Worm (Caenorhabditis elegans) whole organism, young adult: ENCODE data around the gene hmit-1.2.

ENCODE experiments used
- B0019.2 ChIP-seq: fragments of 200-800 bp; sonication (Bioruptor generic); conservative IDR thresholded peaks from 2 replicates; pipeline ENCODE4 v1.3.6; 2022; ENCODE audit warnings: missing genetic modification reagents, missing genetic modification characterization, missing compliant biosample characterization
- C17E4.6 ChIP-seq: fragments of 200-800 bp; sonication (Bioruptor generic); IDR thresholded peaks from 2 replicates; pipeline ENCODE4 v1.3.6; 2022; ENCODE audit warnings: missing genetic modification reagents, missing genetic modification characterization, missing compliant biosample characterization
- D2030.7 ChIP-seq: fragments of 200-800 bp; sonication (Bioruptor generic); IDR thresholded peaks from 2 replicates; pipeline ENCODE4 v1.3.6; 2022; ENCODE audit warnings: missing genetic modification reagents, missing genetic modification characterization, missing compliant biosample characterization
- F37B4.10 ChIP-seq: fragments of 200-800 bp; sonication (Bioruptor generic); IDR thresholded peaks from 2 replicates; pipeline ENCODE4 v1.3.6; 2022; ENCODE audit warnings: missing genetic modification characterization, missing compliant biosample characterization
- F57A8.1 ChIP-seq: fragments of 200-800 bp; sonication (Bioruptor generic); optimal IDR thresholded peaks from 2 replicates; lab custom pipeline; 2018; ENCODE audit warnings: mild to moderate bottlenecking, missing genetic modification characterization, moderate library complexity, missing compliant biosample characterization
- T26A5.8 ChIP-seq: sonication (generic microtip); optimal IDR thresholded peaks from 2 replicates; lab custom pipeline; 2016; ENCODE audit warnings: missing genetic modification characterization, missing compliant biosample characterization
- ZK185.1 ChIP-seq: sonication (generic microtip); optimal IDR thresholded peaks from 2 replicates; lab custom pipeline; 2016; ENCODE audit warnings: mild to moderate bottlenecking, missing genetic modification characterization, missing compliant biosample characterization; ENCODE audit not compliant: poor library complexity, severe bottlenecking
- akir-1 ChIP-seq: fragments of 200-800 bp; sonication (Bioruptor generic); optimal IDR thresholded peaks from 2 replicates; lab custom pipeline; 2018; ENCODE audit warnings: mild to moderate bottlenecking, missing genetic modification characterization, moderate library complexity, missing compliant biosample characterization
- aptf-2 ChIP-seq: fragments of 200-800 bp; sonication (Bioruptor generic); conservative IDR thresholded peaks from 2 replicates; pipeline ENCODE4 v1.3.6; 2022; ENCODE audit warnings: missing genetic modification reagents, missing genetic modification characterization, missing compliant biosample characterization
- aptf-3 ChIP-seq: fragments of 200-800 bp; sonication (Bioruptor generic); IDR thresholded peaks from 2 replicates; pipeline ENCODE4 v1.3.6; 2022; ENCODE audit warnings: missing genetic modification characterization, missing compliant biosample characterization
- attf-6 ChIP-seq: fragments of 200-800 bp; sonication (Bioruptor generic); IDR thresholded peaks from 2 replicates; pipeline ENCODE4 v1.3.6; 2022; ENCODE audit warnings: missing genetic modification reagents, missing genetic modification characterization, missing compliant biosample characterization
- bed-1 ChIP-seq: fragments of 200-800 bp; sonication (Bioruptor generic); IDR thresholded peaks from 2 replicates; pipeline ENCODE4 v1.3.6; 2022; ENCODE audit warnings: missing genetic modification reagents, missing genetic modification characterization, missing compliant biosample characterization
- ceh-40 ChIP-seq: fragments of 200-800 bp; sonication (Bioruptor generic); IDR thresholded peaks from 2 replicates; pipeline ENCODE4 v1.3.6; 2022; ENCODE audit warnings: missing genetic modification characterization, missing compliant biosample characterization
- ceh-91 ChIP-seq: fragments of 200-800 bp; sonication (Bioruptor generic); IDR thresholded peaks from 2 replicates; pipeline ENCODE4 v1.3.6; 2022; ENCODE audit warnings: missing genetic modification reagents, missing genetic modification characterization, missing compliant biosample characterization
- dox-1 ChIP-seq: fragments of 200-800 bp; sonication (Bioruptor generic); IDR thresholded peaks from 2 replicates; pipeline ENCODE4 v1.3.6; 2022; ENCODE audit warnings: missing genetic modification reagents, missing genetic modification characterization, missing compliant biosample characterization
- dpl-1 ChIP-seq: fragments of 150-350 bp; optimal IDR thresholded peaks from 2 replicates; lab custom pipeline; 2014; ENCODE audit warnings: missing biosample characterization, missing genetic modification reagents, missing genetic modification characterization
- ekl-4 ChIP-seq: fragments of 200-800 bp; sonication (Bioruptor generic); IDR thresholded peaks from 2 replicates; pipeline ENCODE4 v1.3.6; 2022; ENCODE audit warnings: missing genetic modification reagents, missing genetic modification characterization, missing compliant biosample characterization
- ets-4 ChIP-seq: fragments of 200-800 bp; sonication (Bioruptor generic); optimal IDR thresholded peaks from 2 replicates; lab custom pipeline; 2018; ENCODE audit warnings: mild to moderate bottlenecking, missing genetic modification characterization, missing compliant biosample characterization
- fkh-3 ChIP-seq: sonication (generic microtip); optimal IDR thresholded peaks from 2 replicates; lab custom pipeline; 2016; ENCODE audit warnings: mild to moderate bottlenecking, missing genetic modification characterization, missing compliant biosample characterization
- hlh-26 ChIP-seq: fragments of 200-800 bp; sonication (Bioruptor generic); conservative IDR thresholded peaks from 2 replicates; pipeline ENCODE4 v1.3.6; 2022; ENCODE audit warnings: missing genetic modification reagents, missing genetic modification characterization, missing compliant biosample characterization
- let-607 ChIP-seq, 2 experiments: fragments of 200-800 bp in 1 of 2; sonication (Bioruptor generic) in 1 of 2; sonication (generic microtip) in 1 of 2; optimal IDR thresholded peaks; 2 replicates each; lab custom pipeline; 2016 to 2018; ENCODE audit warnings: mild to moderate bottlenecking in 2 of 2, missing compliant biosample characterization in 2 of 2, missing genetic modification characterization in 2 of 2, moderate library complexity in 2 of 2, missing genotype in 1 of 2
- lin-26 ChIP-seq: fragments of 200-800 bp; sonication (Bioruptor generic); IDR thresholded peaks from 2 replicates; pipeline ENCODE4 v1.3.6; 2022; ENCODE audit warnings: missing genetic modification reagents, missing genetic modification characterization, missing compliant biosample characterization
- lin-35 ChIP-seq, 3 experiments: fragments of 150-350 bp in 2 of 3; sonication (generic microtip) in 1 of 3; optimal IDR thresholded peaks; 2 replicates each; lab custom pipeline; 2014 to 2018; ENCODE audit warnings: missing biosample characterization in 3 of 3, missing genetic modification characterization in 3 of 3, missing genetic modification reagents in 3 of 3
- lin-40 ChIP-seq: sonication (generic microtip); optimal IDR thresholded peaks from 2 replicates; lab custom pipeline; 2016; ENCODE audit warnings: missing genetic modification characterization, mild to moderate bottlenecking, missing compliant biosample characterization, missing genotype, missing genetic modification reagents
- madf-3 ChIP-seq: fragments of 200-800 bp; sonication (Bioruptor generic); IDR thresholded peaks from 2 replicates; pipeline ENCODE4 v1.3.6; 2022; ENCODE audit warnings: missing genetic modification reagents, missing genetic modification characterization, missing compliant biosample characterization
- madf-6 ChIP-seq: fragments of 200-800 bp; sonication (Bioruptor generic); IDR thresholded peaks from 2 replicates; pipeline ENCODE4 v1.3.6; 2022; ENCODE audit warnings: missing genetic modification reagents, missing genetic modification characterization, missing compliant biosample characterization
- madf-8 ChIP-seq: fragments of 200-800 bp; sonication (Bioruptor generic); conservative IDR thresholded peaks from 2 replicates; pipeline ENCODE4 v1.3.6; 2022; ENCODE audit warnings: missing genetic modification reagents, missing genetic modification characterization, missing compliant biosample characterization
- nfya-1 ChIP-seq: sonication (generic microtip); optimal IDR thresholded peaks from 2 replicates; lab custom pipeline; 2017; ENCODE audit warnings: antibody characterized with exemption, missing compliant biosample characterization, missing genetic modification characterization, borderline replicate concordance; ENCODE audit not compliant: insufficient read depth
- nfyb-1 ChIP-seq: fragments of 200-800 bp; sonication (Bioruptor generic); IDR thresholded peaks from 2 replicates; pipeline ENCODE4 v1.3.6; 2022; ENCODE audit warnings: missing genetic modification reagents, missing genetic modification characterization, missing compliant biosample characterization
- nhr-120 ChIP-seq: fragments of 200-800 bp; sonication (Bioruptor generic); IDR thresholded peaks from 2 replicates; pipeline ENCODE4 v1.3.6; 2022; ENCODE audit warnings: missing genetic modification characterization, missing compliant biosample characterization
- nhr-27 ChIP-seq: fragments of 200-800 bp; sonication (Bioruptor generic); optimal IDR thresholded peaks from 2 replicates; lab custom pipeline; 2018; ENCODE audit warnings: mild to moderate bottlenecking, missing genetic modification characterization, moderate library complexity, missing compliant biosample characterization
- nhr-90 ChIP-seq: sonication (generic microtip); optimal IDR thresholded peaks from 2 replicates; lab custom pipeline; 2016; ENCODE audit warnings: missing genotype, mild to moderate bottlenecking, missing genetic modification characterization, missing compliant biosample characterization
- rcor-1 ChIP-seq: fragments of 200-800 bp; sonication (Bioruptor generic); IDR thresholded peaks from 2 replicates; pipeline ENCODE4 v1.3.6; 2022; ENCODE audit warnings: missing genetic modification reagents, missing genetic modification characterization, missing compliant biosample characterization
- rec-8 ChIP-seq, 2 experiments: sonication (generic microtip); optimal IDR thresholded peaks; 2 replicates each; lab custom pipeline; 2016; ENCODE audit warnings: mild to moderate bottlenecking in 2 of 2, missing genetic modification characterization in 2 of 2, missing genetic modification reagents in 2 of 2, missing genotype in 2 of 2, missing biosample characterization in 1 of 2, missing compliant biosample characterization in 1 of 2, moderate library complexity in 1 of 2
- snpc-4 ChIP-seq, 5 experiments: fragments of 150-350 bp in 1 of 5; sonication (generic microtip) in 4 of 5; optimal IDR thresholded peaks; 2 replicates each; lab custom pipeline; 2014 to 2018; ENCODE audit warnings: missing genetic modification characterization in 5 of 5, missing biosample characterization in 3 of 5, antibody characterized with exemption in 2 of 5, mild to moderate bottlenecking in 2 of 5, missing compliant biosample characterization in 2 of 5, missing genotype in 2 of 5, moderate library complexity in 2 of 5, missing genetic modification reagents in 1 of 5
- somi-1 ChIP-seq: fragments of 200-800 bp; sonication (Bioruptor generic); optimal IDR thresholded peaks from 2 replicates; lab custom pipeline; 2018; ENCODE audit warnings: mild to moderate bottlenecking, missing genetic modification characterization, missing compliant biosample characterization
- tbp1 ChIP-seq: fragments of 200-800 bp; sonication (Bioruptor generic); optimal IDR thresholded peaks from 2 replicates; lab custom pipeline; 2018; ENCODE audit warnings: mild to moderate bottlenecking, missing genetic modification characterization, missing compliant biosample characterization
- unc-130 ChIP-seq: sonication (generic microtip); optimal IDR thresholded peaks from 2 replicates; lab custom pipeline; 2016; ENCODE audit warnings: missing genetic modification reagents, missing genetic modification characterization, missing compliant biosample characterization
- ztf-18 ChIP-seq: sonication (generic microtip); optimal IDR thresholded peaks from 2 replicates; lab custom pipeline; 2016; ENCODE audit warnings: missing genotype, mild to moderate bottlenecking, missing genetic modification characterization, missing compliant biosample characterization
- ztf-22 ChIP-seq: fragments of 200-800 bp; sonication (Bioruptor generic); optimal IDR thresholded peaks from 2 replicates; lab custom pipeline; 2018; ENCODE audit warnings: mild to moderate bottlenecking, missing genetic modification characterization, moderate library complexity, missing compliant biosample characterization
- ztf-28 ChIP-seq: fragments of 200-800 bp; sonication (Bioruptor generic); IDR thresholded peaks from 2 replicates; pipeline ENCODE4 v1.3.6; 2022; ENCODE audit warnings: missing genetic modification reagents, missing genetic modification characterization, missing compliant biosample characterization
- ztf-3 ChIP-seq: fragments of 200-800 bp; sonication (Bioruptor generic); optimal IDR thresholded peaks from 2 replicates; lab custom pipeline; 2018; ENCODE audit warnings: mild to moderate bottlenecking, missing genetic modification characterization, missing compliant biosample characterization

hmit-1.2 gene

ce11 chrV:18566352-18566751 is 41.8 kb downstream of the hmit-1.2 start:
- TF ChIP-seq F37B4.10 (GFP tag; lab: Robert Waterston, UW) (0 out of 2 replicates have a peak, but pooled peaks have one; percentile 47), D2030.7 (GFP tag; lab: Robert Waterston, UW) (peak; percentile 32; the same call in 1 of the 2 replicates), dox-1 (peak; percentile 75)

ce11 chrV:18569445-18569844 is 44.9 kb downstream of the hmit-1.2 start:
- TF ChIP-seq lin-40 (tag; lab: Kevin White, UChicago) (peak; percentile 32), ets-4 (GFP tag; lab: Kevin White, UChicago) (no peak)

ce11 chrV:18571533-18571932 is 47.0 kb downstream of the hmit-1.2 start, which contains the start of gene Y51A2D.21:
Gene Y51A2D.21, plus strand, starts transcription at chrV:18571833.
- no peak for TF ChIP-seq C17E4.6 (GFP tag; lab: Robert Waterston, UW)
- no peak for TF ChIP-seq ceh-91 (GFP tag; lab: Robert Waterston, UW)
- no peak for TF ChIP-seq bed-1 (GFP tag; lab: Robert Waterston, UW)

DNA sequence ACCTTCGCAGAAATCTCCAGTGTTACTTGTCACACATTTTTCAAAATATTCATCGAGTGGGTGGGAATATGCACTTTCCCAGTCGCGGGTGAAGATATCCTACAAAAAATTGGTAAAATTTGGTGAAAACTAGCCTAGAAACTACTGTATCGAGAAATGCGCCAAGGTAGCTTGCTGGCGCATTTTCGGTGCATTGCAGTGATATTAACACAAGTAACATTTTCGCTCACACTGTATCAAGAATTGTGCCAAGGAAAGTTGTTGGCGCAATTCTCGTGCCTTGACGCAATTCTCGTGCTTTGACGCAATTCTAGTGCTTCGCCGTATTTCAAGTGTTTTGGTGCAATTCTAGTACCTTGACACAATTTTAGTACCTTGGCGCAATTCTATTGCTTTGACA is 48.6 kb downstream of the hmit-1.2 start:
- TF ChIP-seq somi-1 (GFP tag; lab: Kevin White, UChicago) (no peak), tbp1 (GFP tag; lab: Kevin White, UChicago) (no peak), madf-6 (GFP tag; lab: Robert Waterston, UW) (no peak), nhr-27 (tag; lab: Kevin White, UChicago) (no peak), T26A5.8 (no peak), madf-3 (GFP tag; lab: Robert Waterston, UW) (no peak), rec-8 (tag; optimal IDR thresholded peaks at IDR 0.05; lab: Kevin White, UChicago) (no peak), F57A8.1 (GFP tag; lab: Kevin White, UChicago) (no peak), bed-1 (GFP tag; lab: Robert Waterston, UW) (no peak), let-607 (tag; optimal IDR thresholded peaks at IDR 0.05; lab: Kevin White, UChicago) (no peak), attf-6 (no peak), lin-35 (GFP tag; optimal IDR thresholded peaks at IDR 0.05; lab: Kevin White, UChicago) (peak in 1 of 3 experiments; percentile 13), ekl-4 (GFP tag; lab: Robert Waterston, UW) (no peak), rcor-1 (GFP tag; lab: Robert Waterston, UW) (no peak), lin-26 (GFP tag; lab: Robert Waterston, UW) (0 out of 2 replicates have a peak, but pooled peaks have one; percentile 58), ceh-40 (GFP tag; lab: Robert Waterston, UW) (no peak), B0019.2 (GFP tag; lab: Robert Waterston, UW) (no peak), nhr-120 (GFP tag; lab: Robert Waterston, UW) (no peak), akir-1 (no peak), snpc-4 (GFP tag; optimal IDR thresholded peaks at IDR 0.05; lab: Kevin White, UChicago) (no peak), snpc-4 (tag; optimal IDR thresholded peaks at IDR 0.05; lab: Kevin White, UChicago) (peak in 1 of 4 experiments; percentile 17), nfya-1 (tag; lab: Kevin White, UChicago) (no peak), nhr-90 (no peak), aptf-3 (no peak), madf-8 (GFP tag; lab: Robert Waterston, UW) (no peak), ztf-3 (GFP tag; lab: Kevin White, UChicago) (no peak), ZK185.1 (peak; percentile 28), aptf-2 (no peak), nfyb-1 (peak; percentile 45; the same call in 1 of the 2 replicates), dpl-1 (GFP tag; lab: Kevin White, UChicago) (no peak), hlh-26 (no peak), ztf-18 (tag; lab: Kevin White, UChicago) (peak; percentile 90), ztf-28 (GFP tag; lab: Robert Waterston, UW) (no peak), fkh-3 (tag; lab: Kevin White, UChicago) (no peak), D2030.7 (GFP tag; lab: Robert Waterston, UW) (no peak), unc-130 (GFP tag; lab: Kevin White, UChicago) (no peak), ztf-22 (GFP tag; lab: Kevin White, UChicago) (no peak)
